Worm (Caenorhabditis elegans) whole organism, L4/young adult: Measurements from ENCODE around the gene srm-6.
A peak's percentile ranks its signal among the peaks of the same experiment; 100 is the strongest.

Experiments used
- W03F9.2 ChIP-seq: fragments of 150-350 bp; optimal IDR thresholded peaks from 2 replicates; lab custom pipeline; 2014; ENCODE audit warnings: missing biosample characterization, missing genetic modification characterization
- him-1 ChIP-seq: sonication (generic microtip); optimal IDR thresholded peaks from 2 replicates; lab custom pipeline; 2016; ENCODE audit warnings: missing genotype, missing genetic modification reagents, missing genetic modification characterization, missing compliant biosample characterization

DNA sequence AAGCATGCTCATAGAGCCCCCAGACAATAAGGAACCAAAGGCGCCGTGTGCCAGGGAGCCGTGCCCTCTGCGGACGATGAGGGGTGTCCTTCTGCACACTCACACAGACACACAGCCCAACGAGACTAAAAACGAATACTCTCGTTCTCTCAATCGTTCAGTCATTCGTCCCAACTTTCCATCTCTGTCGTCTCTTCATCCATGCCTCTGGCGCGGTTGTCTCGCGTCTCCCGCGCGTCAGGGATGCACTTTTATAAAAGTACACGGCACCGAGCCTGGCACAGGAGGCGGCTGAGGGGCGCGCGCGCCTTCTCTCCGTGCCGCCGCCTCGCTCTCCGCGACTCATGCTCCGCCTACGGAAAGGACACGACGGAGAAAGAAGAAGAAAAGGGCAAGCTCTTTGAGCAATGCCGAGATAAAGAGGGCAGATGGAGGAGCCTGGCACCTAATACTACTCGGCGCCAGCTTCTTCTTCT, 29.8 kb downstream of the srm-6 start:
- TF ChIP-seq him-1 (peak; percentile 85), W03F9.2 (tag; lab: Kevin White, UChicago) (no peak)
